Worm (Caenorhabditis elegans): ENCODE measurements around the gene srd-4.

- no peak for TF ChIP-seq unc-62 (GFP tag; optimal IDR thresholded peaks at IDR 0.05)
- no peak for TF ChIP-seq nhr-28 (tag; optimal IDR thresholded peaks at IDR 0.05)
- no peak for TF ChIP-seq nhr-25 (tag; optimal IDR thresholded peaks at IDR 0.05)
- no peak for TF ChIP-seq ZK546.5 (tag; optimal IDR thresholded peaks at IDR 0.05)
- no peak for TF ChIP-seq R02D3.7 (tag; optimal IDR thresholded peaks at IDR 0.05)
These were observed 50.8 kb downstream of the srd-4 start for ce11 chrV:12235502-12235901.

Data from whole organism, L3 larva.